Worm (Caenorhabditis elegans): ENCODE data around the gene Y110A2AL.9.

ce11 chrII:2832098-2832497, 34.3 kb downstream of the Y110A2AL.9 start:
- TF ChIP-seq sptf-2 (GFP tag; optimal IDR thresholded peaks at IDR 0.05) (no peak), efl-1 (GFP tag; optimal IDR thresholded peaks at IDR 0.05) (no peak), dpl-1 (GFP tag; optimal IDR thresholded peaks at IDR 0.05) (no peak), F33H1.4 (GFP tag; IDR thresholded peaks at IDR 0.05) (no peak), tbx-9 (tag; optimal IDR thresholded peaks at IDR 0.05; ENCODE audit: borderline replicate concordance) (no peak)
